Worm (Caenorhabditis elegans) whole organism, L4/young adult: ENCODE measurements around the gene F52E1.9.

Source experiments
- W03F9.2 ChIP-seq: fragments of 150-350 bp; optimal IDR thresholded peaks from 2 replicates; lab custom pipeline; 2014; ENCODE audit warnings: missing biosample characterization, missing genetic modification characterization
- dao-5 ChIP-seq: sonication (generic microtip); optimal IDR thresholded peaks from 2 replicates; lab custom pipeline; 2016; ENCODE audit warnings: missing genotype, missing genetic modification characterization, moderate library complexity, missing compliant biosample characterization
- him-1 ChIP-seq: sonication (generic microtip); optimal IDR thresholded peaks from 2 replicates; lab custom pipeline; 2016; ENCODE audit warnings: missing genotype, missing genetic modification reagents, missing genetic modification characterization, missing compliant biosample characterization

- no peak for TF ChIP-seq dao-5 (tag; lab: Kevin White, UChicago)
- no peak for TF ChIP-seq W03F9.2 (tag; lab: Kevin White, UChicago)
- TF ChIP-seq him-1 = no peak
Observed at ce11 chrV:8403152-8403551, 683 bp upstream of the F52E1.9 start.
